Worm (Caenorhabditis elegans): ENCODE data around the gene nhr-22.

The nhr-22 gene

ce11 chrII:6448656-6449055, 936 bp downstream of the nhr-22 start:
- TF ChIP-seq chd-7 (tag; optimal IDR thresholded peaks at IDR 0.05): no peak
- TF ChIP-seq nhr-80 (tag; optimal IDR thresholded peaks at IDR 0.05): peak; percentile 58

ce11 chrII:6448189-6448588, 1.4 kb downstream of the nhr-22 start:
- TF ChIP-seq mcd-1 (GFP tag; IDR thresholded peaks at IDR 0.05): no peak
- no peak for TF ChIP-seq die-1 (tag; optimal IDR thresholded peaks at IDR 0.05)

ce11 chrII:6443710-6444109, 5.9 kb downstream of the nhr-22 start, which contains the start of gene K06A1.2:
Gene K06A1.2 (plus strand): TSS chrII:6444010.
- no peak for TF ChIP-seq tbx-9 (tag; optimal IDR thresholded peaks at IDR 0.05; ENCODE audit: borderline replicate concordance)
- no peak for TF ChIP-seq gei-17 (GFP tag; optimal IDR thresholded peaks at IDR 0.05)
- TF ChIP-seq Y79H2A.3 (GFP tag; conservative IDR thresholded peaks at IDR 0.05): no peak
- no peak for TF ChIP-seq sdz-38 (tag; optimal IDR thresholded peaks at IDR 0.05)
- no peak for TF ChIP-seq lin-26 (GFP tag; IDR thresholded peaks at IDR 0.05)
- TF ChIP-seq lsy-27 (tag; optimal IDR thresholded peaks at IDR 0.05; ENCODE audit: borderline replicate concordance, insufficient read depth): no peak
- no peak for TF ChIP-seq ztf-22 (GFP tag; optimal IDR thresholded peaks at IDR 0.05)
- no peak for TF ChIP-seq ZK185.1 (tag; optimal IDR thresholded peaks at IDR 0.05; ENCODE audit: poor library complexity, severe bottlenecking)
- no peak for TF ChIP-seq ceh-40 (GFP tag; IDR thresholded peaks at IDR 0.05)
- no peak for TF ChIP-seq ama-1 (optimal IDR thresholded peaks at IDR 0.05)
- TF ChIP-seq ama-1 (GFP tag; optimal IDR thresholded peaks at IDR 0.05): no peak
- no peak for TF ChIP-seq hmg-1.2 (GFP tag; IDR thresholded peaks at IDR 0.05)
- no peak for TF ChIP-seq tbp1 (GFP tag; optimal IDR thresholded peaks at IDR 0.05)
- no peak for TF ChIP-seq Y53F4B.3 (GFP tag; IDR thresholded peaks at IDR 0.05)
- TF ChIP-seq lin-40 (tag; optimal IDR thresholded peaks at IDR 0.05): no peak
- no peak for TF ChIP-seq chd-7 (tag; optimal IDR thresholded peaks at IDR 0.05)
- no peak for TF ChIP-seq snpc-3.4 (tag; optimal IDR thresholded peaks at IDR 0.05)
- TF ChIP-seq sptf-2 (GFP tag; optimal IDR thresholded peaks at IDR 0.05): no peak
- no peak for TF ChIP-seq efl-1 (GFP tag; optimal IDR thresholded peaks at IDR 0.05)
- no peak for TF ChIP-seq die-1 (tag; optimal IDR thresholded peaks at IDR 0.05)

ce11 chrII:6441128-6441527, 8.5 kb downstream of the nhr-22 start, which contains the start of gene cutl-16:
Gene cutl-16 (plus strand): TSS chrII:6441428.
- no peak for TF ChIP-seq repo-1 (tag; optimal IDR thresholded peaks at IDR 0.05)

ce11 chrII:6436845-6437244, 12.7 kb downstream of the nhr-22 start:
- TF ChIP-seq F52B5.7 (tag; optimal IDR thresholded peaks at IDR 0.05) (no peak), egrh-3 (GFP tag; IDR thresholded peaks at IDR 0.05) (no peak), bed-1 (GFP tag; IDR thresholded peaks at IDR 0.05) (no peak), die-1 (tag; optimal IDR thresholded peaks at IDR 0.05) (no peak), pbrm-1 (GFP tag; IDR thresholded peaks at IDR 0.05) (no peak), chd-7 (tag; optimal IDR thresholded peaks at IDR 0.05) (no peak), ets-4 (GFP tag; optimal IDR thresholded peaks at IDR 0.05) (no peak), somi-1 (GFP tag; optimal IDR thresholded peaks at IDR 0.05) (no peak), F33H1.4 (GFP tag; IDR thresholded peaks at IDR 0.05) (no peak), sea-2 (GFP tag; IDR thresholded peaks at IDR 0.05) (no peak), lin-26 (GFP tag; IDR thresholded peaks at IDR 0.05) (no peak), egl-44 (GFP tag; IDR thresholded peaks at IDR 0.05) (no peak), madf-10 (tag; optimal IDR thresholded peaks at IDR 0.05) (no peak), Y53F4B.3 (GFP tag; IDR thresholded peaks at IDR 0.05) (no peak), tlf-1 (GFP tag; optimal IDR thresholded peaks at IDR 0.05) (no peak), Y53G8AR.9 (GFP tag; conservative IDR thresholded peaks at IDR 0.05) (no peak), unc-130 (GFP tag; optimal IDR thresholded peaks at IDR 0.05) (no peak)
